Worm (Caenorhabditis elegans): ENCODE measurements around the gene B0303.11.

The B0303.11 gene

DNA sequence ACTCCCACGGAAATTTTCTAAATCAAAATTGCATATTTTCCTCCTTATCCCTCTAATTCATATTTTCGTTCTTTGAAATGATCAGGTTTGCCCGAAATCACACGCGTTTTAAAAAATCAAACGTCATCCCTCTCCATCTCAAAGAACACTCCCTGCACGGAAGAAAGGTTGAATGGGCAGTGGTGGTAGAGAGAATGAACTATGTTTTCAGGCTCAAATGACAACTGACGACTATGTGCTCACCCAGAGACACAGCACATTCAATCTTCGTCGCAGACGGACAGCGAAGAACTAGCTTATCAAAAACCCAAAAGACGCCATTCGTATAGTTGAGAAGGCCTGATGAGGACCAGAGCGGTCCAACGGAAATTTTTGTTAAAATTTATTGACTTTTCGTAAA is 29.6 kb upstream of the B0303.11 start:
- TF ChIP-seq elt-1 (tag; optimal IDR thresholded peaks at IDR 0.05; ENCODE audit: borderline replicate concordance, insufficient read depth), result no peak
- TF ChIP-seq unc-120 (tag; optimal IDR thresholded peaks at IDR 0.05; ENCODE audit: poor library complexity, severe bottlenecking), result peak; percentile 2

DNA sequence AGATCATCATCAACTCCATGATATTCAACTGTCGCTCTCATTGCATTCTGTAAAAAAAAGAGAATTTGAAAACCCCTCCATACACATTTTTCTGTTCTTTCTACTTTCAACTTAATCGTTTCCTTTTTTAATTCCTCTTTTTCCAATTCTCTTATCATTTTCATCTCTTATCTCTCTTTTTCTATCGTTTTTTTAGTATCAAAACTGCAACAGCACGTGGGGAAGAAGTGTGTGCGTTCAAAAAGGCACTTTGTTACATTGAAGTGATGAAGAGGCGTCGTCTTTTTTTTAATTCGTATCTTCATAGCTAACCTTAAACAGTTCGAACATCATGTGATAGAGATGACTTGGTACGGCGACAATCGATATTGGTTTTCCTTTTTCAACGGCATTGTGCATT is 28.9 kb upstream of the B0303.11 start:
- no peak for TF ChIP-seq cnd-1 (tag; optimal IDR thresholded peaks at IDR 0.05)
- no peak for TF ChIP-seq mls-2 (tag; optimal IDR thresholded peaks at IDR 0.05)
- TF ChIP-seq hlh-1 (tag; optimal IDR thresholded peaks at IDR 0.05), result no peak
- no peak for TF ChIP-seq mab-5 (tag; optimal IDR thresholded peaks at IDR 0.05)
- TF ChIP-seq elt-1 (tag; optimal IDR thresholded peaks at IDR 0.05; ENCODE audit: borderline replicate concordance, insufficient read depth), result no peak
- TF ChIP-seq ceh-83 (GFP tag; optimal IDR thresholded peaks at IDR 0.05), result no peak
- TF ChIP-seq unc-120 (tag; optimal IDR thresholded peaks at IDR 0.05; ENCODE audit: poor library complexity, severe bottlenecking), result no peak
- TF ChIP-seq nhr-2 (tag; optimal IDR thresholded peaks at IDR 0.05), result no peak
- TF ChIP-seq unc-39 (tag; optimal IDR thresholded peaks at IDR 0.05), result no peak
- no peak for TF ChIP-seq nhr-12 (tag; optimal IDR thresholded peaks at IDR 0.05)

DNA sequence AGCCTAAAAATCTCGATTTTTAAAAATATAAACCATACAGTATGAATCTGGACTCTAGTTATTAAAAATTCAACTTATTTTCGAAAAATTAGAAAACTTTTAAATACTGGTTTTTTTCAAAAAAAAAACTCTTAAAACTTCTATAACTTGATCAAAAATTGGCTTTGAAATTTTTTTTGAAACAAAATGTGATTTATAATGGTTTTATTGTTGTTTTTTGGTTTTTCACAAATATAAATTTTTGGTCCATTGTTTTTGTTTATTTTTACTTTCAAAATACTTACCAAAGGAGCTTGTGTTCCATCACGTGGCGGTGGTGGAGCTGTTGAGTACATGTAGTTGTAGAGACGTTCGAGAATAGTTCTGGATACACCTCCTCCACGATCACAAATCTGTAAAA is 28.1 kb upstream of the B0303.11 start:
- TF ChIP-seq nhr-12 (tag; optimal IDR thresholded peaks at IDR 0.05), result no peak
- no peak for TF ChIP-seq bed-3 (GFP tag; optimal IDR thresholded peaks at IDR 0.05)

DNA sequence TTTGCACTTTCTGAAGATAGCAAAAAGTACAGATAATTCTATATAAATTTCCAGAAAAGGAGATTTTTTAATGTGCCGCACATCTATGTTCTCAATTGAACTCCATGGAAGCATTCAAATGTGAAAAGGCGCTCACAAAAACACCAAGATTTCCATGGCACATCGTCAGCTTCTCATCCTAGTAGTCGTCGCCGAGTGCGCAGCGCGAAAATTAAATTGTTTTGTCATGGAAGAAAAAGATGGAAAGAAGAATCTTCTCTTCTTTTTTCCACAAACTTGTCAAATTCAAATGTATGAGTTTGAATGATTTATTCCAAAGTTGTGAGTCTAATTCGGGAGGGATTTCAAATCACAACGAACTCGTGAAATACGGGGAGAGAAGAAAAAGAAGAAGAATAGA is 27.2 kb upstream of the B0303.11 start:
- no peak for TF ChIP-seq lin-13 (tag; optimal IDR thresholded peaks at IDR 0.05)
- peak; percentile 81 for TF ChIP-seq ces-1 (GFP tag; optimal IDR thresholded peaks at IDR 0.05)
- TF ChIP-seq zip-8 (tag; optimal IDR thresholded peaks at IDR 0.05), result no peak
- no peak for TF ChIP-seq cnd-1 (tag; optimal IDR thresholded peaks at IDR 0.05)
- no peak for TF ChIP-seq nhr-28 (tag; optimal IDR thresholded peaks at IDR 0.05)

DNA sequence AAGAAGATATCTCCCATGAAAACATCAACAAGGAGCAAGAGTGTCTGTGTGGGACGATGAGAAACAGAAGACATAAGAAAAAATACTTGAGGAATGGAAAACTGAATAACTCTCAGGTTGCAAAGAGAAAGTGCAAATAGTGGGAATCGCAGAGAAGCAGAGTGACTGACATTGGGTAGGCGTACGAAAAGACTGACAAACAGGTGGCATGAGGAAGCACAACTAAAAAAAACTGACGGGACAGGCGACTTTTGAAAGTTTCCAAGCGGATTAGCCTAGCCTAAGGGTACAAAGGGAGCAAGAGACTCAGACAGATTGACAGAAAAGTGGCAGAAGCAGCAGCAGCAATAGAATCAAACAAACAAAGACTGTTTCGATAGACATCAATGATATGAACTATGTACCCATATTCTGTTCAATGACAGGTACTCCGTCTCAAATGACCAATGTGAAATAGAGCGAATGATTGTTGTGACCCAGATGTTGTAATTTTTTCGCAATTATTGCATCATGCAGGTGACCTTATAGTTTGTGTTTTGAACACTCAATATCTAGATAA is 24.2 kb upstream of the B0303.11 start:
- TF ChIP-seq unc-120 (tag; optimal IDR thresholded peaks at IDR 0.05; ENCODE audit: poor library complexity, severe bottlenecking) (peak; percentile 39), nhr-237 (tag; optimal IDR thresholded peaks at IDR 0.05) (peak; percentile 21), hlh-1 (tag; optimal IDR thresholded peaks at IDR 0.05) (peak; percentile 70), ceh-83 (GFP tag; optimal IDR thresholded peaks at IDR 0.05) (no peak), zip-8 (tag; optimal IDR thresholded peaks at IDR 0.05) (peak; percentile 26), unc-62 (GFP tag; optimal IDR thresholded peaks at IDR 0.05) (peak; percentile 74)

DNA sequence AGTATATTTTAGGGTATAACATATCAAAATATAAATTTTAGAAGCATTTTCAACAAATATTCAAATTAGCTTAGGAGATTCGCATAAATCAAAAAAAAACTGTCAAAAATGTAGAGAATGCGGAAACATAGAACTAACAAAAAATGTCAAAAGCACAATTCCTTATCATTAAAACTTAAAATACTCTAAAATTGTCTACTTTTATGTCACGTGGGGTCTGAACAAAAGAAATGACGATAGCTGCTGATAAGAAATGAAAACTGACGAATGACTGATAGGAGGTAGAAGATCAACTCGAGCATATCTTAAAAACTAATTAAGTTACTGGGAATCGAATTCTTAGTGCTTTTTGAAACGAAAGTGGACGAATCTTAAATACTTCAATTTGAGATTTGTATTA is 23.5 kb upstream of the B0303.11 start:
- TF ChIP-seq pha-4 (tag; optimal IDR thresholded peaks at IDR 0.05) (no peak), ham-2 (GFP tag; optimal IDR thresholded peaks at IDR 0.05) (no peak), unc-120 (tag; optimal IDR thresholded peaks at IDR 0.05; ENCODE audit: poor library complexity, severe bottlenecking) (no peak), sptf-1 (tag; optimal IDR thresholded peaks at IDR 0.05) (no peak)

DNA sequence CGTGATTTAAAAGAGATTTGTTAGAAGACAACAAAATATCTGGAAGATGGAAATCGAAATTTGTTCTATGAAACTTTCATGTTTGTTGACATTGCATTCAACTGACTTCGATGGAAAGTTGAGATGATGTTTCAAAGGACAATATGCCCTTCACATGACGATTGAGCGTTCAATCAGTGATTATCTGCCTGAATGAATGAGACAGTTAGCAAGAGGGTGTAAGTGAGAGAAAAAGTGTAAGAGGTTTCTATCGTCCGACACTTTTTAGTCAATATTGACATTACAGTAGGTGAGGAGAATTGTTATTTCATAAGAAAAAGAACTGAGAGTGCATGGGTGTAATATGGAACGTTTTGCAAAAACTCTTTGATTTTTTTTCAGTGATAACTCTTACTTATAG is 23.0 kb upstream of the B0303.11 start:
- TF ChIP-seq nhr-237 (tag; optimal IDR thresholded peaks at IDR 0.05), result no peak
- TF ChIP-seq pha-4 (tag; optimal IDR thresholded peaks at IDR 0.05), result peak; percentile 87

DNA sequence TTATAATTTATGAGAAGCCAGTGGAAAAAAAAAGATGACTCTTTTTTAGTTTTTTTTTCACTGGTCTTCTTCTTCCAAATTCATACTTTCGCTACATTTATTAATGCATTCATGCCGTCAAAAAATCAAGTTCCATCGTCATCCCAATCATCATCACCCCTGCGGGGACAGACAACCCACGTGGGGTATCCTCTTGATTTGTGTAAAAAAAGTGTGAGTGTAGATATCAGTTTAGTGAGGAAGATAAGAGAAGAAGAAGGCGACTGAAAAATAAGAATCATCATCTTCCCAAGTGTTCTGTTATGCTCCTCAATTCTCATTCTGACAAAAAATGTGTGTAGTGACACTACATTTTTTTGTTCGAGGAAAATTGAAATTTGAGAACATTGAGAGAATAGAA is 21.8 kb upstream of the B0303.11 start:
- TF ChIP-seq lin-32 (GFP tag; optimal IDR thresholded peaks at IDR 0.05), result no peak
- no peak for TF ChIP-seq cnd-1 (tag; optimal IDR thresholded peaks at IDR 0.05)
- TF ChIP-seq lsy-2 (tag; optimal IDR thresholded peaks at IDR 0.05), result no peak
- no peak for TF ChIP-seq ceh-43 (GFP tag; optimal IDR thresholded peaks at IDR 0.05)
- TF ChIP-seq zip-8 (tag; optimal IDR thresholded peaks at IDR 0.05), result no peak
- no peak for TF ChIP-seq ham-2 (GFP tag; optimal IDR thresholded peaks at IDR 0.05)
- no peak for TF ChIP-seq bed-3 (GFP tag; optimal IDR thresholded peaks at IDR 0.05)
- TF ChIP-seq nhr-2 (tag; optimal IDR thresholded peaks at IDR 0.05), result no peak

DNA sequence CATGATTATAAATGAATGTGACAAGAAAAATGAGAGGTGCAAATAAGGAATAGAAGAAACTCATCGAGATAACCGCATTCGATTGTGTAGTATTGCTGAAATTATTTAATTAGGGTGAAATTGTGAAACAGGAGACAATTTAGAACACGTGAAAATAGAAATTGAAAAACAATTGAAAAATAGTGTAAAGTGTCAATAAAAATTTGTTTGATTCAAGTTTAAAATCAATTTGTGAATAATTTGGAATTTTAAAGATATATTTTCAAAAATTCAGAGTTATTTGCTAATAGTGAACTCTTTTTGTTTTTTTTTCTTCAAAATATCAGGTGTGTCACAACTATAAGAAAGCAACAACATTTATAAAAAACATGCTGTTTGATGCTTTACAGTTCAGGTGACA is 21.1 kb upstream of the B0303.11 start, which contains the start of gene ZK370.4:
TSS of gene ZK370.4 (minus strand) at position 101 of the 400 bp plus-strand sequence.
- TF ChIP-seq M03D4.4 (tag; optimal IDR thresholded peaks at IDR 0.05), result no peak
- TF ChIP-seq ham-2 (GFP tag; optimal IDR thresholded peaks at IDR 0.05), result no peak
- TF ChIP-seq drap-1 (GFP tag; optimal IDR thresholded peaks at IDR 0.05), result no peak
- no peak for TF ChIP-seq cnd-1 (tag; optimal IDR thresholded peaks at IDR 0.05)
- no peak for TF ChIP-seq elt-1 (tag; optimal IDR thresholded peaks at IDR 0.05; ENCODE audit: borderline replicate concordance, insufficient read depth)
- no peak for TF ChIP-seq unc-39 (tag; optimal IDR thresholded peaks at IDR 0.05)
- TF ChIP-seq mep-1 (tag; optimal IDR thresholded peaks at IDR 0.05), result no peak
- TF ChIP-seq unc-62 (GFP tag; optimal IDR thresholded peaks at IDR 0.05), result no peak
- no peak for TF ChIP-seq mls-2 (tag; optimal IDR thresholded peaks at IDR 0.05)
- no peak for TF ChIP-seq flh-1 (GFP tag; optimal IDR thresholded peaks at IDR 0.05)
- TF ChIP-seq ceh-83 (GFP tag; optimal IDR thresholded peaks at IDR 0.05), result no peak
- TF ChIP-seq zip-8 (tag; optimal IDR thresholded peaks at IDR 0.05), result no peak
- TF ChIP-seq tbx-8 (GFP tag; optimal IDR thresholded peaks at IDR 0.05), result no peak
- TF ChIP-seq pha-4 (tag; optimal IDR thresholded peaks at IDR 0.05), result no peak
- no peak for TF ChIP-seq unc-120 (tag; optimal IDR thresholded peaks at IDR 0.05; ENCODE audit: poor library complexity, severe bottlenecking)
- TF ChIP-seq nhr-28 (tag; optimal IDR thresholded peaks at IDR 0.05), result no peak
